Worm (Caenorhabditis elegans) whole organism, young adult: ENCODE data around the gene D1054.18.

Experiments used
- B0019.2 ChIP-seq: fragments of 200-800 bp; sonication (Bioruptor generic); conservative IDR thresholded peaks from 2 replicates; pipeline ENCODE4 v1.3.6; 2022; ENCODE audit warnings: missing genetic modification reagents, missing genetic modification characterization, missing compliant biosample characterization
- B0336.3 ChIP-seq: fragments of 200-800 bp; sonication (Bioruptor generic); IDR thresholded peaks from 2 replicates; pipeline ENCODE4 v1.3.6; 2022; ENCODE audit warnings: missing genetic modification characterization, missing compliant biosample characterization
- F33H1.4 ChIP-seq: fragments of 200-800 bp; sonication (Bioruptor generic); IDR thresholded peaks from 2 replicates; pipeline ENCODE4 v1.3.6; 2022; ENCODE audit warnings: missing genetic modification reagents, missing genetic modification characterization, missing compliant biosample characterization
- F39B2.1 ChIP-seq: fragments of 200-800 bp; sonication (Bioruptor generic); IDR thresholded peaks from 2 replicates; pipeline ENCODE4 v1.3.6; 2022; ENCODE audit warnings: missing genetic modification reagents, missing genetic modification characterization, missing compliant biosample characterization
- F52B5.7 ChIP-seq: sonication (generic microtip); optimal IDR thresholded peaks from 2 replicates; lab custom pipeline; 2016; ENCODE audit warnings: mild to moderate bottlenecking, missing genetic modification characterization, missing compliant biosample characterization
- K11D2.4 ChIP-seq: fragments of 200-800 bp; sonication (Bioruptor generic); IDR thresholded peaks from 2 replicates; pipeline ENCODE4 v1.3.6; 2022; ENCODE audit warnings: missing genetic modification reagents, missing genetic modification characterization, missing compliant biosample characterization
- akir-1 ChIP-seq: fragments of 200-800 bp; sonication (Bioruptor generic); optimal IDR thresholded peaks from 2 replicates; lab custom pipeline; 2018; ENCODE audit warnings: mild to moderate bottlenecking, missing genetic modification characterization, moderate library complexity, missing compliant biosample characterization
- aptf-3 ChIP-seq: fragments of 200-800 bp; sonication (Bioruptor generic); IDR thresholded peaks from 2 replicates; pipeline ENCODE4 v1.3.6; 2022; ENCODE audit warnings: missing genetic modification characterization, missing compliant biosample characterization
- atf-7 ChIP-seq: sonication (generic microtip); optimal IDR thresholded peaks from 2 replicates; lab custom pipeline; 2017; ENCODE audit warnings: mild to moderate bottlenecking, missing genetic modification characterization, missing compliant biosample characterization
- attf-5 ChIP-seq: fragments of 200-800 bp; sonication (Bioruptor generic); optimal IDR thresholded peaks from 2 replicates; lab custom pipeline; 2018; ENCODE audit warnings: mild to moderate bottlenecking, missing genetic modification characterization, missing compliant biosample characterization
- attf-6 ChIP-seq: fragments of 200-800 bp; sonication (Bioruptor generic); IDR thresholded peaks from 2 replicates; pipeline ENCODE4 v1.3.6; 2022; ENCODE audit warnings: missing genetic modification reagents, missing genetic modification characterization, missing compliant biosample characterization
- bed-1 ChIP-seq: fragments of 200-800 bp; sonication (Bioruptor generic); IDR thresholded peaks from 2 replicates; pipeline ENCODE4 v1.3.6; 2022; ENCODE audit warnings: missing genetic modification reagents, missing genetic modification characterization, missing compliant biosample characterization
- cebp-1 ChIP-seq, 2 experiments: fragments of 200-800 bp in 1 of 2; sonication (Bioruptor generic) in 1 of 2; sonication (generic microtip) in 1 of 2; IDR thresholded peaks in 1 of 2; optimal IDR thresholded peaks in 1 of 2; 2 replicates each; pipeline versions ENCODE4 v1.3.6 to Lab custom; 2017 to 2022; ENCODE audit warnings: missing compliant biosample characterization in 2 of 2, missing genetic modification characterization in 2 of 2, mild to moderate bottlenecking in 1 of 2, missing genetic modification reagents in 1 of 2, moderate library complexity in 1 of 2
- chd-7 ChIP-seq: sonication (generic microtip); optimal IDR thresholded peaks from 2 replicates; lab custom pipeline; 2016; ENCODE audit warnings: mild to moderate bottlenecking, missing genetic modification characterization, moderate library complexity, missing compliant biosample characterization
- ets-4 ChIP-seq: fragments of 200-800 bp; sonication (Bioruptor generic); optimal IDR thresholded peaks from 2 replicates; lab custom pipeline; 2018; ENCODE audit warnings: mild to moderate bottlenecking, missing genetic modification characterization, missing compliant biosample characterization
- fkh-3 ChIP-seq: sonication (generic microtip); optimal IDR thresholded peaks from 2 replicates; lab custom pipeline; 2016; ENCODE audit warnings: mild to moderate bottlenecking, missing genetic modification characterization, missing compliant biosample characterization
- hmg-20 ChIP-seq: fragments of 200-800 bp; sonication (Bioruptor generic); IDR thresholded peaks from 2 replicates; pipeline ENCODE4 v1.3.6; 2022; ENCODE audit warnings: missing genetic modification reagents, missing genetic modification characterization, missing compliant biosample characterization
- hsf-1 ChIP-seq: fragments of 200-800 bp; sonication (Bioruptor generic); IDR thresholded peaks from 2 replicates; pipeline ENCODE4 v1.3.6; 2022; ENCODE audit warnings: missing genetic modification reagents, missing genetic modification characterization, missing compliant biosample characterization
- let-526 ChIP-seq: fragments of 200-800 bp; sonication (Bioruptor generic); IDR thresholded peaks from 2 replicates; pipeline ENCODE4 v1.3.6; 2022; ENCODE audit warnings: missing genetic modification reagents, missing genetic modification characterization, missing compliant biosample characterization
- let-607 ChIP-seq, 2 experiments: fragments of 200-800 bp in 1 of 2; sonication (Bioruptor generic) in 1 of 2; sonication (generic microtip) in 1 of 2; optimal IDR thresholded peaks; 2 replicates each; lab custom pipeline; 2016 to 2018; ENCODE audit warnings: mild to moderate bottlenecking in 2 of 2, missing compliant biosample characterization in 2 of 2, missing genetic modification characterization in 2 of 2, moderate library complexity in 2 of 2, missing genotype in 1 of 2
- lin-26 ChIP-seq: fragments of 200-800 bp; sonication (Bioruptor generic); IDR thresholded peaks from 2 replicates; pipeline ENCODE4 v1.3.6; 2022; ENCODE audit warnings: missing genetic modification reagents, missing genetic modification characterization, missing compliant biosample characterization
- lin-54 ChIP-seq: fragments of 200-800 bp; sonication (Bioruptor generic); optimal IDR thresholded peaks from 2 replicates; lab custom pipeline; 2018; ENCODE audit warnings: mild to moderate bottlenecking, missing genetic modification characterization, missing compliant biosample characterization
- lsy-27 ChIP-seq: sonication (generic microtip); optimal IDR thresholded peaks from 2 replicates; lab custom pipeline; 2017; ENCODE audit warnings: missing genetic modification characterization, mild to moderate bottlenecking, missing compliant biosample characterization, antibody characterized with exemption, missing genotype, borderline replicate concordance; ENCODE audit not compliant: insufficient read depth
- madf-10 ChIP-seq: sonication (generic microtip); optimal IDR thresholded peaks from 2 replicates; lab custom pipeline; 2016; ENCODE audit warnings: mild to moderate bottlenecking, missing genetic modification characterization, missing compliant biosample characterization
- madf-8 ChIP-seq: fragments of 200-800 bp; sonication (Bioruptor generic); conservative IDR thresholded peaks from 2 replicates; pipeline ENCODE4 v1.3.6; 2022; ENCODE audit warnings: missing genetic modification reagents, missing genetic modification characterization, missing compliant biosample characterization
- mcd-1 ChIP-seq: fragments of 200-800 bp; sonication (Bioruptor generic); IDR thresholded peaks from 2 replicates; pipeline ENCODE4 v1.3.6; 2022; ENCODE audit warnings: missing genetic modification reagents, missing genetic modification characterization, missing compliant biosample characterization
- nfyb-1 ChIP-seq: fragments of 200-800 bp; sonication (Bioruptor generic); IDR thresholded peaks from 2 replicates; pipeline ENCODE4 v1.3.6; 2022; ENCODE audit warnings: missing genetic modification reagents, missing genetic modification characterization, missing compliant biosample characterization
- nhr-27 ChIP-seq: fragments of 200-800 bp; sonication (Bioruptor generic); optimal IDR thresholded peaks from 2 replicates; lab custom pipeline; 2018; ENCODE audit warnings: mild to moderate bottlenecking, missing genetic modification characterization, moderate library complexity, missing compliant biosample characterization
- nhr-80 ChIP-seq: sonication (generic microtip); optimal IDR thresholded peaks from 2 replicates; lab custom pipeline; 2016; ENCODE audit warnings: missing genetic modification characterization, missing compliant biosample characterization
- pha-4 ChIP-seq: fragments of 150-350 bp; sonication (generic microtip); optimal IDR thresholded peaks from 2 replicates; lab custom pipeline; 2014; ENCODE audit warnings: missing biosample characterization, missing genetic modification reagents, missing genetic modification characterization
- snpc-1.1 ChIP-seq: sonication (generic microtip); optimal IDR thresholded peaks from 2 replicates; lab custom pipeline; 2017; ENCODE audit warnings: missing genetic modification characterization, mild to moderate bottlenecking, missing compliant biosample characterization, antibody characterized with exemption, moderate library complexity, missing genotype, missing genetic modification reagents; ENCODE audit not compliant: insufficient read depth
- snpc-1.3 ChIP-seq: sonication (generic microtip); optimal IDR thresholded peaks from 2 replicates; lab custom pipeline; 2017; ENCODE audit warnings: missing genetic modification characterization, mild to moderate bottlenecking, missing compliant biosample characterization, antibody characterized with exemption, moderate library complexity, missing genotype, missing genetic modification reagents; ENCODE audit not compliant: insufficient read depth
- snpc-3.4 ChIP-seq: sonication (generic microtip); optimal IDR thresholded peaks from 2 replicates; lab custom pipeline; 2017; ENCODE audit warnings: missing genetic modification characterization, mild to moderate bottlenecking, missing compliant biosample characterization, antibody characterized with exemption, moderate library complexity, missing genotype, missing genetic modification reagents
- snpc-4 ChIP-seq, 5 experiments: fragments of 150-350 bp in 1 of 5; sonication (generic microtip) in 4 of 5; optimal IDR thresholded peaks; 2 replicates each; lab custom pipeline; 2014 to 2018; ENCODE audit warnings: missing genetic modification characterization in 5 of 5, missing biosample characterization in 3 of 5, antibody characterized with exemption in 2 of 5, mild to moderate bottlenecking in 2 of 5, missing compliant biosample characterization in 2 of 5, missing genotype in 2 of 5, moderate library complexity in 2 of 5, missing genetic modification reagents in 1 of 5
- tbp1 ChIP-seq: fragments of 200-800 bp; sonication (Bioruptor generic); optimal IDR thresholded peaks from 2 replicates; lab custom pipeline; 2018; ENCODE audit warnings: mild to moderate bottlenecking, missing genetic modification characterization, missing compliant biosample characterization
- unc-130 ChIP-seq: sonication (generic microtip); optimal IDR thresholded peaks from 2 replicates; lab custom pipeline; 2016; ENCODE audit warnings: missing genetic modification reagents, missing genetic modification characterization, missing compliant biosample characterization
- unc-62 ChIP-seq: fragments of 150-350 bp; optimal IDR thresholded peaks from 2 replicates; lab custom pipeline; 2014; ENCODE audit warnings: missing biosample characterization, missing genetic modification reagents, missing genetic modification characterization
- xnd-1 ChIP-seq: sonication (generic microtip); optimal IDR thresholded peaks from 2 replicates; lab custom pipeline; 2016; ENCODE audit warnings: missing genotype, missing genetic modification reagents, missing genetic modification characterization, missing compliant biosample characterization
- zim-3 ChIP-seq: sonication (generic microtip); optimal IDR thresholded peaks from 2 replicates; lab custom pipeline; 2017; ENCODE audit warnings: mild to moderate bottlenecking, missing genetic modification characterization, moderate library complexity, missing compliant biosample characterization
- ztf-22 ChIP-seq: fragments of 200-800 bp; sonication (Bioruptor generic); optimal IDR thresholded peaks from 2 replicates; lab custom pipeline; 2018; ENCODE audit warnings: mild to moderate bottlenecking, missing genetic modification characterization, moderate library complexity, missing compliant biosample characterization
- ztf-28 ChIP-seq: fragments of 200-800 bp; sonication (Bioruptor generic); IDR thresholded peaks from 2 replicates; pipeline ENCODE4 v1.3.6; 2022; ENCODE audit warnings: missing genetic modification reagents, missing genetic modification characterization, missing compliant biosample characterization

The D1054.18 gene

ce11 chrV:10804374-10804773 lies 3.4 kb upstream of the D1054.18 start, which contains the start of gene secs-1 (continued):
- no peak for TF ChIP-seq aptf-3
- no peak for TF ChIP-seq attf-5 (GFP tag; lab: Kevin White, UChicago)
- TF ChIP-seq akir-1 (GFP tag; lab: Kevin White, UChicago), result no peak
- TF ChIP-seq snpc-1.1 (tag; lab: Kevin White, UChicago), result no peak
- no peak for TF ChIP-seq zim-3 (tag; lab: Kevin White, UChicago)

- TF ChIP-seq atf-7 (tag; lab: Kevin White, UChicago) (peak; percentile 91), ets-4 (GFP tag; lab: Kevin White, UChicago) (peak; percentile 24), B0336.3 (GFP tag; lab: Robert Waterston, UW) (no peak), snpc-1.3 (tag; lab: Kevin White, UChicago) (no peak), ztf-22 (GFP tag; lab: Kevin White, UChicago) (peak; percentile 90), cebp-1 (GFP tag; IDR thresholded peaks at IDR 0.05; lab: Robert Waterston, UW) (no peak), cebp-1 (tag; optimal IDR thresholded peaks at IDR 0.05; lab: Kevin White, UChicago) (peak; percentile 42), pha-4 (peak; percentile 46), madf-8 (GFP tag; lab: Robert Waterston, UW) (no peak), nhr-27 (tag; lab: Kevin White, UChicago) (no peak), let-607 (tag; optimal IDR thresholded peaks at IDR 0.05; lab: Kevin White, UChicago) (peak in 1 of 2 experiments; percentile 73), lin-54 (GFP tag; lab: Kevin White, UChicago) (peak; percentile 41), unc-62 (GFP tag; lab: Kevin White, UChicago) (peak; percentile 69), tbp1 (GFP tag; lab: Kevin White, UChicago) (peak; percentile 40), xnd-1 (no peak), akir-1 (GFP tag; lab: Kevin White, UChicago) (no peak), chd-7 (tag; lab: Kevin White, UChicago) (peak; percentile 8), fkh-3 (tag; lab: Kevin White, UChicago) (no peak), madf-10 (tag; lab: Kevin White, UChicago) (peak; percentile 46), nhr-80 (peak; percentile 89), snpc-4 (GFP tag; optimal IDR thresholded peaks at IDR 0.05; lab: Kevin White, UChicago) (no peak), snpc-4 (tag; optimal IDR thresholded peaks at IDR 0.05; lab: Kevin White, UChicago) (peak in 1 of 4 experiments; percentile 16), nfyb-1 (0 out of 2 replicates have a peak, but pooled peaks have one; percentile 17)
- TF ChIP-seq, all 124 proteins: peak for 14
These were observed 1.1 kb upstream of the D1054.18 start for ce11 chrV:10802060-10802459.

- TF ChIP-seq snpc-1.1 (tag; lab: Kevin White, UChicago), result no peak
These were observed 2.9 kb downstream of the D1054.18 start, which contains the start of gene srh-184 for ce11 chrV:10798090-10798489. TSS of gene srh-184 (minus strand) at chrV:10798190.

- TF ChIP-seq K11D2.4 (GFP tag; lab: Robert Waterston, UW) (no peak), attf-6 (GFP tag; lab: Robert Waterston, UW) (no peak), B0019.2 (GFP tag; lab: Robert Waterston, UW) (no peak), nhr-27 (tag; lab: Kevin White, UChicago) (no peak), F33H1.4 (no peak), nhr-80 (no peak), unc-130 (GFP tag; lab: Kevin White, UChicago) (no peak), let-526 (GFP tag; lab: Robert Waterston, UW) (no peak), hsf-1 (no peak), lsy-27 (tag; lab: Kevin White, UChicago) (no peak), hmg-20 (GFP tag; lab: Robert Waterston, UW) (no peak), lin-26 (no peak), akir-1 (GFP tag; lab: Kevin White, UChicago) (no peak), madf-10 (tag; lab: Kevin White, UChicago) (no peak), snpc-3.4 (tag; lab: Kevin White, UChicago) (no peak), ztf-28 (GFP tag; lab: Robert Waterston, UW) (no peak), mcd-1 (no peak), bed-1 (no peak), F39B2.1 (GFP tag; lab: Robert Waterston, UW) (no peak), F52B5.7 (no peak)
These were observed 5.5 kb downstream of the D1054.18 start, which contains the start of gene D1054.19 for ce11 chrV:10795494-10795893. TSS of gene D1054.19 (plus strand) at chrV:10795794.
